Worm (Caenorhabditis elegans) whole organism, late embryonic: ENCODE data around the gene C48B4.11.

ENCODE experiments used
- ceh-14 ChIP-seq: sonication (generic microtip); optimal IDR thresholded peaks from 2 replicates; lab custom pipeline; 2016; ENCODE audit warnings: missing genotype, missing genetic modification characterization, missing compliant biosample characterization
- ceh-6 ChIP-seq: fragments of 200-800 bp; sonication (Bioruptor generic); optimal IDR thresholded peaks from 2 replicates; lab custom pipeline; 2018; ENCODE audit warnings: mild to moderate bottlenecking, missing genetic modification characterization, missing compliant biosample characterization
- che-1 ChIP-seq: sonication (generic microtip); optimal IDR thresholded peaks from 2 replicates; lab custom pipeline; 2016; ENCODE audit warnings: mild to moderate bottlenecking, missing genetic modification characterization, missing compliant biosample characterization
- dve-1 ChIP-seq: sonication (generic microtip); optimal IDR thresholded peaks from 2 replicates; lab custom pipeline; 2017; ENCODE audit warnings: antibody characterized with exemption, mild to moderate bottlenecking, missing genetic modification characterization, missing compliant biosample characterization
- fkh-10 ChIP-seq: fragments of 150-350 bp; optimal IDR thresholded peaks from 2 replicates; lab custom pipeline; 2014; ENCODE audit warnings: missing biosample characterization, missing genetic modification reagents, missing genetic modification characterization
- fkh-6 ChIP-seq: sonication (generic microtip); optimal IDR thresholded peaks from 2 replicates; lab custom pipeline; 2016; ENCODE audit warnings: missing genetic modification characterization, missing compliant biosample characterization
- hlh-13 ChIP-seq: fragments of 200-800 bp; sonication (Bioruptor generic); optimal IDR thresholded peaks from 2 replicates; lab custom pipeline; 2018; ENCODE audit warnings: mild to moderate bottlenecking, missing genetic modification characterization, missing compliant biosample characterization
- nhr-11 ChIP-seq: fragments of 150-350 bp; optimal IDR thresholded peaks from 2 replicates; lab custom pipeline; 2014; ENCODE audit warnings: missing biosample characterization, missing genetic modification characterization
- pax-1 ChIP-seq: fragments of 150-350 bp; optimal IDR thresholded peaks from 2 replicates; lab custom pipeline; 2014; ENCODE audit warnings: missing biosample characterization, missing genetic modification characterization
- pha-4 ChIP-seq: fragments of 150-350 bp; optimal IDR thresholded peaks from 2 replicates; lab custom pipeline; 2018; ENCODE audit warnings: missing biosample characterization, missing genetic modification reagents, missing genetic modification characterization
- sox-4 ChIP-seq: sonication (generic microtip); optimal IDR thresholded peaks from 2 replicates; lab custom pipeline; 2017; ENCODE audit warnings: mild to moderate bottlenecking, missing genetic modification characterization, inconsistent platforms, missing compliant biosample characterization
- unc-55 ChIP-seq: sonication (generic microtip); optimal IDR thresholded peaks from 2 replicates; lab custom pipeline; 2017; ENCODE audit warnings: missing biosample characterization, missing genetic modification reagents, missing genetic modification characterization
- ztf-16 ChIP-seq: sonication (generic microtip); optimal IDR thresholded peaks from 2 replicates; lab custom pipeline; 2017; ENCODE audit warnings: missing genetic modification characterization, missing compliant biosample characterization

DNA sequence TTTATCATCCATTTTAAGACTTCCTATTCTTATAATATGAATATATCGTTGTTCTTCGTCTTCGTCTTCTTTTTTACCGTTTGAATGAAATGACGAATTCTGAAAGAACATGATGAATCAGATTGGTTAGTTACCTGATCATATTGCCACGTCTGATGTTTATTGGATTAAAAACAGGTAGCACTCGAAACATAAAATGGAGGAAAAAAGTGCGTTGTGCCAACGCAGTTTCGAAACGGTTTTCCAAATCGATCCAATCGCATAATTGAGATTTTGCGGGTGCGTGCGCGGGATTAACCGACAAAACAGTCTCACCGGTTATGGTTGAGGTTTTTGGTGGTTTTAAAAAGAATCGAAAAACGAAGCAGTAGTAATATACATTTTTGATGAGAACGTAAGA is 29.6 kb upstream of the C48B4.11 start, which contains the start of gene rom-2:
- no peak for TF ChIP-seq hlh-13 (GFP tag; lab: Kevin White, UChicago)
- no peak for TF ChIP-seq fkh-10 (GFP tag; lab: Kevin White, UChicago)
- no peak for TF ChIP-seq nhr-11 (tag; lab: Kevin White, UChicago)
- TF ChIP-seq dve-1 (tag; lab: Kevin White, UChicago) = no peak
- TF ChIP-seq che-1 = no peak
- TF ChIP-seq ceh-6 (GFP tag; lab: Kevin White, UChicago) = no peak
- TF ChIP-seq fkh-6 = no peak
- no peak for TF ChIP-seq ztf-16 (tag; lab: Kevin White, UChicago)
- no peak for TF ChIP-seq pha-4 (tag; lab: Kevin White, UChicago)
- no peak for TF ChIP-seq sox-4
- no peak for TF ChIP-seq unc-55 (GFP tag; lab: Kevin White, UChicago)
- TF ChIP-seq ceh-14 (tag; lab: Kevin White, UChicago) = no peak
- TF ChIP-seq pax-1 (tag; lab: Kevin White, UChicago) = no peak
